Worm (Caenorhabditis elegans): ENCODE data around the gene srj-42.

DNA sequence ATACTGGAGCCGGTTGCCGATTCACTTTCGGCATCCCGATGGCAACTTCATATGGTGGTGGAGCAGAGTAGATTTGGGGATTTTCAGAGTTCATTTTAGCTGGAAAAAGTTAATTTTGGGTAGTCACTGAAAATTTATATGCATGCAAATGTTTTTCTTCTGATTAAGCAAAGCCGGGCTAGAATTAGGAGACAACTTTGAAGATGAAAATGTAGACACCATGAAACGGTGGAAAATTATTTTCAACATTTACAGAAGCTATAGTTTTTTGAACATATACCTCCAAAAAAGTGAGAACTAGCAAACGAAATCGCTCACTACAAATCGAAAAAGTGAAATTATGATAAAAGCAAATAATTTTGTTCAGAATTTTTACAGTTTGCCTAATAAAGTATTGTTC is 31.8 kb downstream of the srj-42 start, which contains the start of gene Y40H7A.11:
- no peak for TF ChIP-seq sem-2 (GFP tag; optimal IDR thresholded peaks at IDR 0.05)
- TF ChIP-seq ztf-11 (tag; optimal IDR thresholded peaks at IDR 0.05) = no peak
